Fruit fly (Drosophila melanogaster) whole organism, embryonic: Measurements from ENCODE around the gene Ras85D.

Experiments used
- Atf6 ChIP-seq: fragments of 200-800 bp; sonication (Bioruptor generic); IDR thresholded peaks from 2 replicates; pipeline ENCODE4 v1.3.6; 2022; ENCODE audit warnings: missing biosample characterization, missing genetic modification characterization
- BtbVII ChIP-seq: fragments of 200-800 bp; sonication (Bioruptor generic); optimal IDR thresholded peaks from 3 replicates; lab custom pipeline; 2017; ENCODE audit warnings: missing biosample characterization, mild to moderate bottlenecking, missing genetic modification characterization
- CG10209 ChIP-seq: fragments of 200-800 bp; sonication (Bioruptor generic); optimal IDR thresholded peaks from 3 replicates; lab custom pipeline; 2017; ENCODE audit warnings: missing biosample characterization, mild to moderate bottlenecking, missing genetic modification characterization, missing genetic modification reagents
- CG10267 ChIP-seq: fragments of 200-800 bp; sonication (Bioruptor generic); optimal IDR thresholded peaks from 2 replicates; lab custom pipeline; 2018; ENCODE audit warnings: missing biosample characterization, mild to moderate bottlenecking, missing genetic modification characterization, moderate library complexity
- CG12071 ChIP-seq: fragments of 200-800 bp; sonication (Bioruptor generic); optimal IDR thresholded peaks from 3 replicates; lab custom pipeline; 2018; ENCODE audit warnings: missing biosample characterization, mild to moderate bottlenecking, missing genetic modification characterization
- CG12155 ChIP-seq: fragments of 200-800 bp; sonication (Bioruptor generic); optimal IDR thresholded peaks from 3 replicates; lab custom pipeline; 2016; ENCODE audit warnings: missing biosample characterization, missing genetic modification characterization
- CG15011 ChIP-seq: fragments of 200-800 bp; sonication (Bioruptor generic); optimal IDR thresholded peaks from 3 replicates; lab custom pipeline; 2018; ENCODE audit warnings: missing biosample characterization, mild to moderate bottlenecking, missing genetic modification characterization
- CG1603 ChIP-seq: fragments of 200-800 bp; sonication (Bioruptor generic); optimal IDR thresholded peaks from 2 replicates; lab custom pipeline; 2019; ENCODE audit warnings: missing biosample characterization, mild to moderate bottlenecking, missing genetic modification characterization, moderate library complexity
- CG16779 ChIP-seq: fragments of 200-800 bp; sonication (Bioruptor generic); IDR thresholded peaks from 2 replicates; pipeline ENCODE4 v1.3.6; 2022; ENCODE audit warnings: missing biosample characterization, missing genetic modification characterization
- CG16813 ChIP-seq: fragments of 200-800 bp; sonication (Bioruptor generic); IDR thresholded peaks from 3 replicates; pipeline ENCODE4 v1.3.6; 2022; ENCODE audit warnings: missing biosample characterization, missing genetic modification characterization; ENCODE audit not compliant: partially characterized antibody
- CG17186 ChIP-seq: fragments of 200-800 bp; sonication (Bioruptor generic); optimal IDR thresholded peaks from 3 replicates; lab custom pipeline; 2017; ENCODE audit warnings: missing biosample characterization, missing genetic modification reagents, missing genetic modification characterization
- CG17361 ChIP-seq: fragments of 200-800 bp; sonication (Bioruptor generic); IDR thresholded peaks from 3 replicates; pipeline ENCODE4 v1.3.6; 2022; ENCODE audit warnings: missing biosample characterization, missing genetic modification characterization
- CG18011 ChIP-seq: fragments of 200-800 bp; sonication (Bioruptor generic); optimal IDR thresholded peaks from 2 replicates; lab custom pipeline; 2017; ENCODE audit warnings: missing biosample characterization, missing genetic modification characterization, mild to moderate bottlenecking, moderate library complexity, missing genotype
- CG2202 ChIP-seq: fragments of 200-800 bp; sonication (Bioruptor generic); optimal IDR thresholded peaks from 2 replicates; lab custom pipeline; 2018; ENCODE audit warnings: missing biosample characterization, mild to moderate bottlenecking, missing genetic modification characterization
- CG2678 ChIP-seq: fragments of 200-800 bp; sonication (Bioruptor generic); optimal IDR thresholded peaks from 3 replicates; lab custom pipeline; 2019; ENCODE audit warnings: missing biosample characterization, mild to moderate bottlenecking, missing genetic modification characterization, moderate library complexity
- CG3065 ChIP-seq: fragments of 200-800 bp; sonication (Bioruptor generic); optimal IDR thresholded peaks from 2 replicates; lab custom pipeline; 2016; ENCODE audit warnings: missing biosample characterization, missing genetic modification characterization
- CG3281 ChIP-seq: fragments of 200-800 bp; sonication (Bioruptor generic); optimal IDR thresholded peaks from 3 replicates; lab custom pipeline; 2017; ENCODE audit warnings: missing biosample characterization, mild to moderate bottlenecking, missing genetic modification characterization
- CG33213 ChIP-seq: fragments of 200-800 bp; sonication (Bioruptor generic); optimal IDR thresholded peaks from 3 replicates; lab custom pipeline; 2016; ENCODE audit warnings: missing biosample characterization, missing genetic modification characterization
- CG3407 ChIP-seq: fragments of 200-800 bp; sonication (Bioruptor generic); optimal IDR thresholded peaks from 2 replicates; lab custom pipeline; 2018; ENCODE audit warnings: missing biosample characterization, mild to moderate bottlenecking, missing genetic modification characterization
- CG6175 ChIP-seq: fragments of 200-800 bp; sonication (Bioruptor generic); IDR thresholded peaks from 3 replicates; pipeline ENCODE4 v1.3.6; 2022; ENCODE audit warnings: missing biosample characterization, missing genetic modification characterization
- CG6854 ChIP-seq: fragments of 200-800 bp; sonication (Bioruptor generic); optimal IDR thresholded peaks from 3 replicates; lab custom pipeline; 2017; ENCODE audit warnings: missing biosample characterization, mild to moderate bottlenecking, missing genetic modification characterization
- CG8924 ChIP-seq: fragments of 200-800 bp; optimal IDR thresholded peaks from 3 replicates; lab custom pipeline; 2019; ENCODE audit warnings: missing biosample characterization, mild to moderate bottlenecking, missing genetic modification characterization, moderate library complexity
- CG9609 ChIP-seq: fragments of 200-800 bp; sonication (Bioruptor generic); optimal IDR thresholded peaks from 3 replicates; lab custom pipeline; 2016; ENCODE audit warnings: missing biosample characterization, missing genetic modification characterization
- CG9797 ChIP-seq: fragments of 200-800 bp; sonication (Bioruptor generic); optimal IDR thresholded peaks from 3 replicates; lab custom pipeline; 2018; ENCODE audit warnings: missing biosample characterization, mild to moderate bottlenecking, missing genetic modification characterization
- HLHmδ ChIP-seq: fragments of 200-800 bp; sonication (Bioruptor generic); optimal IDR thresholded peaks from 2 replicates; lab custom pipeline; 2018; ENCODE audit warnings: missing biosample characterization, mild to moderate bottlenecking, missing genetic modification characterization, moderate library complexity
- Optix ChIP-seq: fragments of 200-800 bp; sonication (Bioruptor generic); IDR thresholded peaks from 3 replicates; pipeline ENCODE4 v1.3.6; 2022; ENCODE audit warnings: missing biosample characterization, missing genetic modification characterization
- Pdp1 ChIP-seq, 2 experiments: fragments of 200-800 bp; sonication (Bioruptor generic); optimal IDR thresholded peaks; 3 replicates each; lab custom pipeline; 2016; ENCODE audit warnings: missing biosample characterization in 2 of 2, missing genetic modification characterization in 2 of 2, mild to moderate bottlenecking in 1 of 2, moderate library complexity in 1 of 2
- Rx ChIP-seq: fragments of 200-800 bp; sonication (Bioruptor generic); IDR thresholded peaks from 2 replicates; pipeline ENCODE4 v1.3.6; 2022; ENCODE audit warnings: missing biosample characterization, missing genetic modification characterization
- Taf1 ChIP-seq: fragments of 200-800 bp; sonication (Bioruptor generic); IDR thresholded peaks from 2 replicates; pipeline ENCODE4 v1.3.6; 2022; ENCODE audit warnings: missing biosample characterization, missing genetic modification characterization
- ac ChIP-seq: fragments of 200-800 bp; sonication (Bioruptor generic); optimal IDR thresholded peaks from 3 replicates; lab custom pipeline; 2017; ENCODE audit warnings: missing biosample characterization, mild to moderate bottlenecking, missing genetic modification characterization
- al ChIP-seq: fragments of 200-800 bp; sonication (Bioruptor generic); IDR thresholded peaks from 2 replicates; pipeline ENCODE4 v1.3.6; 2022; ENCODE audit warnings: missing biosample characterization, missing genetic modification characterization
- ato ChIP-seq: fragments of 200-800 bp; sonication (Bioruptor generic); IDR thresholded peaks from 2 replicates; pipeline ENCODE4 v1.3.6; 2022; ENCODE audit warnings: missing biosample characterization, missing genetic modification characterization; ENCODE audit not compliant: partially characterized antibody
- bigmax ChIP-seq: fragments of 200-800 bp; sonication (Bioruptor generic); optimal IDR thresholded peaks from 2 replicates; lab custom pipeline; 2018; ENCODE audit warnings: missing biosample characterization, mild to moderate bottlenecking, missing genetic modification characterization
- ci ChIP-seq: fragments of 200-800 bp; sonication (Bioruptor generic); IDR thresholded peaks from 3 replicates; pipeline ENCODE4 v1.3.6; 2022; ENCODE audit warnings: missing biosample characterization, missing genetic modification characterization
- crp ChIP-seq, 2 experiments: fragments of 200-800 bp; sonication (Bioruptor generic); optimal IDR thresholded peaks; 2 replicates in 1 of 2; 3 replicates in 1 of 2; lab custom pipeline; 2017; ENCODE audit warnings: missing biosample characterization in 2 of 2, missing genetic modification characterization in 2 of 2, mild to moderate bottlenecking in 1 of 2, moderate library complexity in 1 of 2
- gcm ChIP-seq: fragments of 200-800 bp; sonication (Bioruptor generic); optimal IDR thresholded peaks from 2 replicates; lab custom pipeline; 2019; ENCODE audit warnings: missing biosample characterization, mild to moderate bottlenecking, missing genetic modification characterization, moderate library complexity
- hbn ChIP-seq: fragments of 200-800 bp; sonication (Bioruptor generic); IDR thresholded peaks from 2 replicates; pipeline ENCODE4 v1.3.6; 2022; ENCODE audit warnings: missing biosample characterization, missing genetic modification characterization; ENCODE audit not compliant: partially characterized antibody
- kah ChIP-seq: fragments of 200-800 bp; sonication (Bioruptor generic); optimal IDR thresholded peaks from 2 replicates; lab custom pipeline; 2018; ENCODE audit warnings: missing biosample characterization, mild to moderate bottlenecking, missing genetic modification characterization
- mld ChIP-seq: fragments of 200-800 bp; sonication (Bioruptor generic); IDR thresholded peaks from 3 replicates; pipeline ENCODE4 v1.3.6; 2022; ENCODE audit warnings: missing biosample characterization, missing genetic modification characterization; ENCODE audit not compliant: partially characterized antibody
- peb ChIP-seq: fragments of 200-800 bp; sonication (Bioruptor generic); IDR thresholded peaks from 2 replicates; pipeline ENCODE4 v1.3.6; 2022; ENCODE audit warnings: missing biosample characterization, missing genetic modification characterization
- pum ChIP-seq: fragments of 200-800 bp; sonication (Bioruptor generic); optimal IDR thresholded peaks from 2 replicates; lab custom pipeline; 2016; ENCODE audit warnings: missing biosample characterization, missing genetic modification characterization
- ro ChIP-seq: fragments of 200-800 bp; sonication (Bioruptor generic); IDR thresholded peaks from 2 replicates; pipeline ENCODE4 v1.3.6; 2022; ENCODE audit warnings: missing biosample characterization, missing genetic modification characterization
- shn ChIP-seq: fragments of 200-800 bp; sonication (Bioruptor generic); optimal IDR thresholded peaks from 3 replicates; lab custom pipeline; 2016; ENCODE audit warnings: missing biosample characterization, missing genetic modification characterization
- sob ChIP-seq: fragments of 200-800 bp; sonication (Bioruptor generic); IDR thresholded peaks from 2 replicates; pipeline ENCODE4 v1.3.6; 2022; ENCODE audit warnings: missing biosample characterization, missing genetic modification characterization
- sqz ChIP-seq: fragments of 200-800 bp; sonication (Bioruptor generic); optimal IDR thresholded peaks from 3 replicates; lab custom pipeline; 2018; ENCODE audit warnings: missing biosample characterization, mild to moderate bottlenecking, missing genetic modification characterization
- tin ChIP-seq: fragments of 200-800 bp; sonication (Bioruptor generic); optimal IDR thresholded peaks from 3 replicates; lab custom pipeline; 2016; ENCODE audit warnings: missing biosample characterization, missing genetic modification characterization
- twi ChIP-seq: fragments of 200-800 bp; optimal IDR thresholded peaks from 2 replicates; lab custom pipeline; 2019; ENCODE audit warnings: missing biosample characterization, mild to moderate bottlenecking, missing genetic modification characterization, moderate library complexity
- unpg ChIP-seq: fragments of 200-800 bp; sonication (Bioruptor generic); optimal IDR thresholded peaks from 3 replicates; lab custom pipeline; 2018; ENCODE audit warnings: missing biosample characterization, mild to moderate bottlenecking, missing genetic modification characterization, moderate library complexity
- vnd ChIP-seq: fragments of 200-800 bp; sonication (Bioruptor generic); IDR thresholded peaks from 3 replicates; pipeline ENCODE4 v1.3.6; 2022; ENCODE audit warnings: missing biosample characterization, missing genetic modification characterization; ENCODE audit not compliant: partially characterized antibody
- wek ChIP-seq: fragments of 200-800 bp; sonication (Bioruptor generic); optimal IDR thresholded peaks from 3 replicates; lab custom pipeline; 2018; ENCODE audit warnings: missing biosample characterization, mild to moderate bottlenecking, missing genetic modification characterization, moderate library complexity

Gene Ras85D

dm6 chr3R:9534125-9534496 is 21.2 kb upstream of the Ras85D start (continued):
- TF ChIP-seq ato (GFP tag; lab: Robert Waterston, UW) (no peak), CG8924 (peak; percentile 96), ro (GFP tag; lab: Robert Waterston, UW) (peak; percentile 61), twi (tag; lab: Kevin White, UChicago) (peak; percentile 83), hbn (GFP tag; lab: Robert Waterston, UW) (no peak), CG17186 (peak; percentile 73), gcm (GFP tag; lab: Kevin White, UChicago) (peak; percentile 92), CG18011 (GFP tag; lab: Kevin White, UChicago) (peak; percentile 49), pum (GFP tag; lab: Kevin White, UChicago) (peak; percentile 94), Pdp1 (GFP tag; optimal IDR thresholded peaks at IDR 0.05; lab: Kevin White, UChicago) (peak; percentile 87 to 91), CG12155 (GFP tag; lab: Kevin White, UChicago) (peak; percentile 89), CG3281 (GFP tag; lab: Kevin White, UChicago) (peak; percentile 87), CG9609 (GFP tag; lab: Kevin White, UChicago) (peak; percentile 90), CG16779 (peak; percentile 60), CG10209 (GFP tag; lab: Kevin White, UChicago) (peak; percentile 87), CG3407 (peak; percentile 89), ac (GFP tag; lab: Kevin White, UChicago) (peak; percentile 2), al (GFP tag; lab: Robert Waterston, UW) (peak; percentile 84), tin (peak; percentile 90), bigmax (no peak), peb (peak; percentile 82), CG12071 (peak; percentile 87), sqz (GFP tag; lab: Kevin White, UChicago) (peak; percentile 86), vnd (GFP tag; lab: Robert Waterston, UW) (no peak), CG16813 (GFP tag; lab: Robert Waterston, UW) (no peak), HLHmδ (GFP tag; lab: Kevin White, UChicago) (no peak), CG1603 (peak; percentile 90), mld (GFP tag; lab: Robert Waterston, UW) (no peak), CG2678 (tag; lab: Kevin White, UChicago) (peak; percentile 96), wek (GFP tag; lab: Kevin White, UChicago) (peak; percentile 74), sob (GFP tag; lab: Robert Waterston, UW) (peak; percentile 93), Rx (GFP tag; lab: Robert Waterston, UW) (peak; percentile 85), Optix (GFP tag; lab: Robert Waterston, UW) (peak; percentile 47; the same call in 2 of the 3 replicates), ci (GFP tag; lab: Robert Waterston, UW) (peak; percentile 98), CG2202 (peak; percentile 87), CG3065 (GFP tag; lab: Kevin White, UChicago) (peak; percentile 82), crp (GFP tag; optimal IDR thresholded peaks at IDR 0.05; lab: Kevin White, UChicago) (peak in 1 of 2 experiments; percentile 46), kah (GFP tag; lab: Kevin White, UChicago) (peak; percentile 88), CG15011 (GFP tag; lab: Kevin White, UChicago) (peak; percentile 79), CG33213 (GFP tag; lab: Kevin White, UChicago) (peak; percentile 75), unpg (GFP tag; lab: Kevin White, UChicago) (peak; percentile 97), shn (peak; percentile 83), CG17361 (GFP tag; lab: Robert Waterston, UW) (peak; percentile 97), BtbVII (GFP tag; lab: Kevin White, UChicago) (peak; percentile 85), Atf6 (GFP tag; lab: Robert Waterston, UW) (peak; percentile 89), CG6175 (GFP tag; lab: Robert Waterston, UW) (0 out of 3 replicates have a peak, but pooled peaks have one; percentile 64), CG9797 (GFP tag; lab: Kevin White, UChicago) (no peak), Taf1 (peak; percentile 63; the same call in 1 of the 2 replicates), CG10267 (tag; lab: Kevin White, UChicago) (peak; percentile 88), CG6854 (GFP tag; lab: Kevin White, UChicago) (peak; percentile 76)
